Worm (Caenorhabditis elegans) whole organism, late embryonic: ENCODE measurements around the gene T21B10.4.

ENCODE experiments used
- C08G9.2 ChIP-seq: sonication (generic microtip); optimal IDR thresholded peaks from 2 replicates; lab custom pipeline; 2016; ENCODE audit warnings: mild to moderate bottlenecking, missing genetic modification characterization, moderate library complexity, missing compliant biosample characterization
- ama-1 ChIP-seq: fragments of 150-350 bp; optimal IDR thresholded peaks from 2 replicates; lab custom pipeline; 2014
- ceh-14 ChIP-seq: sonication (generic microtip); optimal IDR thresholded peaks from 2 replicates; lab custom pipeline; 2016; ENCODE audit warnings: missing genotype, missing genetic modification characterization, missing compliant biosample characterization
- ceh-45 ChIP-seq: fragments of 200-800 bp; sonication (Bioruptor generic); IDR thresholded peaks from 2 replicates; pipeline ENCODE4 v1.3.6; 2022; ENCODE audit warnings: missing genetic modification reagents, missing genetic modification characterization, missing compliant biosample characterization
- ceh-6 ChIP-seq: fragments of 200-800 bp; sonication (Bioruptor generic); optimal IDR thresholded peaks from 2 replicates; lab custom pipeline; 2018; ENCODE audit warnings: mild to moderate bottlenecking, missing genetic modification characterization, missing compliant biosample characterization
- eyg-1 ChIP-seq: sonication (generic microtip); optimal IDR thresholded peaks from 2 replicates; lab custom pipeline; 2016; ENCODE audit warnings: missing genotype, missing genetic modification characterization, missing compliant biosample characterization
- fkh-10 ChIP-seq: fragments of 150-350 bp; optimal IDR thresholded peaks from 2 replicates; lab custom pipeline; 2014; ENCODE audit warnings: missing biosample characterization, missing genetic modification reagents, missing genetic modification characterization
- hlh-8 ChIP-seq: sonication (generic microtip); optimal IDR thresholded peaks from 2 replicates; lab custom pipeline; 2016; ENCODE audit warnings: missing genotype, missing genetic modification characterization, missing compliant biosample characterization
- nhr-11 ChIP-seq: fragments of 150-350 bp; optimal IDR thresholded peaks from 2 replicates; lab custom pipeline; 2014; ENCODE audit warnings: missing biosample characterization, missing genetic modification characterization
- pha-4 ChIP-seq: fragments of 150-350 bp; optimal IDR thresholded peaks from 2 replicates; lab custom pipeline; 2018; ENCODE audit warnings: missing biosample characterization, missing genetic modification reagents, missing genetic modification characterization
- syd-9 ChIP-seq: sonication (generic microtip); optimal IDR thresholded peaks from 2 replicates; lab custom pipeline; 2016; ENCODE audit warnings: mild to moderate bottlenecking, missing genetic modification characterization, moderate library complexity, missing compliant biosample characterization
- ttx-3 ChIP-seq: sonication (generic microtip); optimal IDR thresholded peaks from 2 replicates; lab custom pipeline; 2016; ENCODE audit warnings: missing genetic modification reagents, missing genetic modification characterization, missing compliant biosample characterization
- unc-3 ChIP-seq, 2 experiments: fragments of 200-800 bp in 1 of 2; sonication (Bioruptor generic) in 1 of 2; sonication (generic microtip) in 1 of 2; conservative IDR thresholded peaks in 1 of 2; optimal IDR thresholded peaks in 1 of 2; 2 replicates each; pipeline versions ENCODE4 v1.3.6 to Lab custom; 2016 to 2022; ENCODE audit warnings: missing compliant biosample characterization in 2 of 2, missing genetic modification characterization in 2 of 2, missing genetic modification reagents in 1 of 2

DNA sequence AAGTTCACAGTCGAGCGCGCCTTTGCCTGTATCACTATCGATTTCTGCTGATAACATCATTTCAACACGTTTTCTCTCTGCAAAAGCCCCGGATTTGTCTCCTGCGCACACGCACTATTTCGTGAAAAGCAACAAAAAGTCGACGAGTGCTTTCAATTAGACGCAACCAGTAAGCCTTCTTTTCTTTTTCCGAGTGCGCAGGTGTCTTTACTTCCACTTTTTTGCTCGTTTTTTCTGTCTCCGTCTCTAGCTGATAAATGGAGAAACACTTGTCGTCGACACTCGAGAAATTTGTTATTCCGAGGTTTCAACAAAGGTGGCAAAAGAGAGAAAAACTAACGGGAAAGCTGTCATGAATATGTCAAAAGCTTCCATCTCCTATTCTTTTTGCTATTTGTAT lies 49.1 kb upstream of the T21B10.4 start:
- TF ChIP-seq unc-3 (GFP tag; conservative IDR thresholded peaks at IDR 0.05; lab: Robert Waterston, UW) (no peak), unc-3 (tag; optimal IDR thresholded peaks at IDR 0.05; lab: Kevin White, UChicago) (no peak), C08G9.2 (tag; lab: Kevin White, UChicago) (no peak), nhr-11 (tag; lab: Kevin White, UChicago) (no peak), ceh-14 (tag; lab: Kevin White, UChicago) (no peak), ttx-3 (tag; lab: Kevin White, UChicago) (no peak), syd-9 (no peak), ceh-6 (GFP tag; lab: Kevin White, UChicago) (no peak), eyg-1 (tag; lab: Kevin White, UChicago) (no peak), ama-1 (lab: Kevin White, UChicago) (no peak), ceh-45 (GFP tag; lab: Robert Waterston, UW) (no peak), hlh-8 (no peak), pha-4 (no peak), fkh-10 (GFP tag; lab: Kevin White, UChicago) (no peak)
